Fruit fly (Drosophila melanogaster) whole organism, embryonic: ENCODE measurements around the gene Pfas.

Source experiments
- Asciz ChIP-seq: fragments of 200-800 bp; sonication (Bioruptor generic); optimal IDR thresholded peaks from 2 replicates; lab custom pipeline; 2017; ENCODE audit warnings: missing biosample characterization, mild to moderate bottlenecking, missing genetic modification characterization, missing genetic modification reagents
- C15 ChIP-seq: fragments of 200-800 bp; sonication (Bioruptor generic); IDR thresholded peaks from 3 replicates; pipeline ENCODE4 v1.3.6; 2022; ENCODE audit warnings: missing biosample characterization, missing genetic modification characterization
- CG10147 ChIP-seq: fragments of 200-800 bp; sonication (Bioruptor generic); optimal IDR thresholded peaks from 2 replicates; lab custom pipeline; 2019; ENCODE audit warnings: missing biosample characterization, mild to moderate bottlenecking, missing genetic modification characterization, moderate library complexity
- CG11247 ChIP-seq: fragments of 200-800 bp; sonication (Bioruptor generic); IDR thresholded peaks from 2 replicates; pipeline ENCODE4 v1.3.6; 2022; ENCODE audit warnings: missing biosample characterization, missing genetic modification characterization
- CG11456 ChIP-seq: fragments of 200-800 bp; sonication (Bioruptor generic); IDR thresholded peaks from 3 replicates; pipeline ENCODE4 v1.3.6; 2022; ENCODE audit warnings: missing biosample characterization, missing genetic modification characterization
- CG12299 ChIP-seq: fragments of 200-800 bp; sonication (Bioruptor generic); optimal IDR thresholded peaks from 2 replicates; lab custom pipeline; 2018; ENCODE audit warnings: missing biosample characterization, mild to moderate bottlenecking, missing genetic modification characterization
- CG13894 ChIP-seq: fragments of 200-800 bp; sonication (Bioruptor generic); optimal IDR thresholded peaks from 3 replicates; lab custom pipeline; 2018; ENCODE audit warnings: missing biosample characterization, mild to moderate bottlenecking, missing genetic modification characterization, moderate library complexity
- CG14014 ChIP-seq: fragments of 200-800 bp; sonication (Bioruptor generic); IDR thresholded peaks from 2 replicates; pipeline ENCODE4 v1.3.6; 2022; ENCODE audit warnings: missing biosample characterization, missing genetic modification characterization
- CG15514 ChIP-seq: fragments of 200-800 bp; sonication (Bioruptor generic); optimal IDR thresholded peaks from 3 replicates; lab custom pipeline; 2017; ENCODE audit warnings: missing biosample characterization, missing genetic modification characterization, mild to moderate bottlenecking, moderate library complexity, missing genetic modification reagents
- CG18764 ChIP-seq: fragments of 200-800 bp; sonication (Bioruptor generic); optimal IDR thresholded peaks from 3 replicates; lab custom pipeline; 2016; ENCODE audit warnings: missing biosample characterization, missing genetic modification characterization
- CG2116 ChIP-seq: fragments of 200-800 bp; sonication (Bioruptor generic); optimal IDR thresholded peaks from 3 replicates; lab custom pipeline; 2018; ENCODE audit warnings: missing biosample characterization, mild to moderate bottlenecking, missing genetic modification characterization
- CG31224 ChIP-seq: fragments of 200-800 bp; sonication (Bioruptor generic); IDR thresholded peaks from 2 replicates; pipeline ENCODE4 v1.3.6; 2022; ENCODE audit warnings: missing biosample characterization, missing genetic modification characterization
- CG3407 ChIP-seq: fragments of 200-800 bp; sonication (Bioruptor generic); optimal IDR thresholded peaks from 2 replicates; lab custom pipeline; 2018; ENCODE audit warnings: missing biosample characterization, mild to moderate bottlenecking, missing genetic modification characterization
- CG3847 ChIP-seq: fragments of 200-800 bp; sonication (Bioruptor generic); IDR thresholded peaks from 2 replicates; pipeline ENCODE4 v1.3.6; 2022; ENCODE audit warnings: missing biosample characterization, missing genetic modification characterization
- CG6765 ChIP-seq: fragments of 200-800 bp; sonication (Bioruptor generic); optimal IDR thresholded peaks from 3 replicates; lab custom pipeline; 2017; ENCODE audit warnings: missing biosample characterization, mild to moderate bottlenecking, missing genetic modification characterization
- CG7928 ChIP-seq: fragments of 200-800 bp; sonication (Bioruptor generic); optimal IDR thresholded peaks from 2 replicates; lab custom pipeline; 2017; ENCODE audit warnings: missing biosample characterization, mild to moderate bottlenecking, missing genetic modification characterization
- CG9609 ChIP-seq: fragments of 200-800 bp; sonication (Bioruptor generic); optimal IDR thresholded peaks from 3 replicates; lab custom pipeline; 2016; ENCODE audit warnings: missing biosample characterization, missing genetic modification characterization
- Fer2 ChIP-seq: fragments of 200-800 bp; sonication (Bioruptor generic); optimal IDR thresholded peaks from 2 replicates; lab custom pipeline; 2018; ENCODE audit warnings: missing biosample characterization, mild to moderate bottlenecking, missing genetic modification characterization, moderate library complexity
- HLH4C ChIP-seq: fragments of 200-800 bp; sonication (Bioruptor generic); IDR thresholded peaks from 3 replicates; pipeline ENCODE4 v1.3.6; 2022; ENCODE audit warnings: missing biosample characterization, missing genetic modification characterization; ENCODE audit not compliant: partially characterized antibody
- Hsf ChIP-seq: fragments of 200-800 bp; sonication (Bioruptor generic); optimal IDR thresholded peaks from 3 replicates; lab custom pipeline; 2016; ENCODE audit warnings: missing biosample characterization, missing genetic modification characterization
- Neu2 ChIP-seq: fragments of 200-800 bp; sonication (Bioruptor generic); optimal IDR thresholded peaks from 3 replicates; lab custom pipeline; 2016; ENCODE audit warnings: missing biosample characterization, missing genetic modification characterization, borderline replicate concordance
- Nf-YB ChIP-seq: fragments of 200-800 bp; sonication (Bioruptor generic); optimal IDR thresholded peaks from 3 replicates; lab custom pipeline; 2019; ENCODE audit warnings: missing biosample characterization, mild to moderate bottlenecking, missing genetic modification characterization, moderate library complexity
- Oli ChIP-seq: fragments of 200-800 bp; sonication (Bioruptor generic); optimal IDR thresholded peaks from 2 replicates; lab custom pipeline; 2018; ENCODE audit warnings: missing biosample characterization, mild to moderate bottlenecking, missing genetic modification characterization, moderate library complexity
- Poxn ChIP-seq: fragments of 200-800 bp; sonication (Bioruptor generic); IDR thresholded peaks from 2 replicates; pipeline ENCODE4 v1.3.6; 2022; ENCODE audit warnings: missing biosample characterization, missing genetic modification characterization
- Six4 ChIP-seq: fragments of 200-800 bp; sonication (Bioruptor generic); optimal IDR thresholded peaks from 2 replicates; lab custom pipeline; 2016; ENCODE audit warnings: missing biosample characterization, missing genetic modification characterization
- ash1 ChIP-seq: fragments of 200-800 bp; sonication (Bioruptor generic); optimal IDR thresholded peaks from 2 replicates; lab custom pipeline; 2018; ENCODE audit warnings: missing biosample characterization, mild to moderate bottlenecking, missing genetic modification characterization
- crp ChIP-seq, 2 experiments: fragments of 200-800 bp; sonication (Bioruptor generic); optimal IDR thresholded peaks; 2 replicates in 1 of 2; 3 replicates in 1 of 2; lab custom pipeline; 2017; ENCODE audit warnings: missing biosample characterization in 2 of 2, missing genetic modification characterization in 2 of 2, mild to moderate bottlenecking in 1 of 2, moderate library complexity in 1 of 2
- cwo ChIP-seq: fragments of 200-800 bp; sonication (Bioruptor generic); optimal IDR thresholded peaks from 3 replicates; lab custom pipeline; 2017; ENCODE audit warnings: missing biosample characterization, missing genetic modification characterization, mild to moderate bottlenecking, moderate library complexity, missing genetic modification reagents
- dimm ChIP-seq: fragments of 200-800 bp; sonication (Bioruptor generic); IDR thresholded peaks from 2 replicates; pipeline ENCODE4 v1.3.6; 2022; ENCODE audit warnings: missing biosample characterization, missing genetic modification characterization
- dysf ChIP-seq: fragments of 200-800 bp; sonication (Bioruptor generic); IDR thresholded peaks from 3 replicates; pipeline ENCODE4 v1.3.6; 2022; ENCODE audit warnings: missing biosample characterization, missing genetic modification characterization
- eve ChIP-seq, 2 experiments: fragments of >200 bp; optimal IDR thresholded peaks; 2 replicates each; lab custom pipeline; 2017; ENCODE audit warnings: missing biosample characterization in 2 of 2, missing genetic modification characterization in 2 of 2
- fd3F ChIP-seq: fragments of 200-800 bp; sonication (Bioruptor generic); optimal IDR thresholded peaks from 2 replicates; lab custom pipeline; 2018; ENCODE audit warnings: missing biosample characterization, mild to moderate bottlenecking, missing genetic modification characterization, moderate library complexity
- gce ChIP-seq: fragments of 200-800 bp; sonication (Bioruptor generic); IDR thresholded peaks from 3 replicates; pipeline ENCODE4 v1.3.6; 2022; ENCODE audit warnings: missing biosample characterization, missing genetic modification characterization
- gcm ChIP-seq: fragments of 200-800 bp; sonication (Bioruptor generic); optimal IDR thresholded peaks from 2 replicates; lab custom pipeline; 2019; ENCODE audit warnings: missing biosample characterization, mild to moderate bottlenecking, missing genetic modification characterization, moderate library complexity
- gcm2 ChIP-seq: fragments of 200-800 bp; sonication (Bioruptor generic); optimal IDR thresholded peaks from 2 replicates; lab custom pipeline; 2016; ENCODE audit warnings: missing biosample characterization, missing genetic modification characterization
- grn ChIP-seq: fragments of 200-800 bp; sonication (Bioruptor generic); optimal IDR thresholded peaks from 3 replicates; lab custom pipeline; 2017; ENCODE audit warnings: missing biosample characterization, missing genetic modification characterization
- hbn ChIP-seq: fragments of 200-800 bp; sonication (Bioruptor generic); IDR thresholded peaks from 2 replicates; pipeline ENCODE4 v1.3.6; 2022; ENCODE audit warnings: missing biosample characterization, missing genetic modification characterization; ENCODE audit not compliant: partially characterized antibody
- kay ChIP-seq: fragments of 200-800 bp; sonication (Bioruptor generic); optimal IDR thresholded peaks from 2 replicates; lab custom pipeline; 2016; ENCODE audit warnings: missing biosample characterization, missing genetic modification characterization
- lilli ChIP-seq: fragments of 200-800 bp; sonication (Bioruptor generic); optimal IDR thresholded peaks from 3 replicates; lab custom pipeline; 2016; ENCODE audit warnings: missing biosample characterization, missing genetic modification characterization
- lmd ChIP-seq: fragments of 200-800 bp; sonication (Bioruptor generic); IDR thresholded peaks from 2 replicates; pipeline ENCODE4 v1.3.6; 2022; ENCODE audit warnings: missing biosample characterization, missing genetic modification characterization
- mam ChIP-seq: fragments of 200-800 bp; sonication (Bioruptor generic); optimal IDR thresholded peaks from 3 replicates; lab custom pipeline; 2016; ENCODE audit warnings: missing biosample characterization, missing genetic modification characterization
- otp ChIP-seq: fragments of 200-800 bp; sonication (Bioruptor generic); IDR thresholded peaks from 3 replicates; pipeline ENCODE4, ENCODE4 v1.3.6; 2022; ENCODE audit warnings: missing biosample characterization, missing genetic modification characterization
- pita ChIP-seq: fragments of 200-800 bp; sonication (Bioruptor generic); optimal IDR thresholded peaks from 2 replicates; lab custom pipeline; 2017; ENCODE audit warnings: missing biosample characterization, mild to moderate bottlenecking, missing genetic modification characterization
- pnt ChIP-seq: fragments of 200-800 bp; sonication (Bioruptor generic); optimal IDR thresholded peaks from 3 replicates; lab custom pipeline; 2016; ENCODE audit warnings: missing biosample characterization, missing genetic modification characterization
- psq ChIP-seq: fragments of 200-800 bp; sonication (Bioruptor generic); optimal IDR thresholded peaks from 2 replicates; lab custom pipeline; 2017; ENCODE audit warnings: missing biosample characterization, missing genetic modification characterization
- ranshi ChIP-seq: fragments of 200-800 bp; sonication (Bioruptor generic); IDR thresholded peaks from 2 replicates; pipeline ENCODE4 v1.3.6; 2022; ENCODE audit warnings: missing biosample characterization, missing genetic modification characterization
- sob ChIP-seq: fragments of 200-800 bp; sonication (Bioruptor generic); IDR thresholded peaks from 2 replicates; pipeline ENCODE4 v1.3.6; 2022; ENCODE audit warnings: missing biosample characterization, missing genetic modification characterization
- tna ChIP-seq: fragments of 200-800 bp; sonication (Bioruptor generic); IDR thresholded peaks from 2 replicates; pipeline ENCODE4 v1.3.6; 2022; ENCODE audit warnings: missing biosample characterization, missing genetic modification characterization; ENCODE audit not compliant: partially characterized antibody
- tx ChIP-seq: fragments of 200-800 bp; sonication (Bioruptor generic); optimal IDR thresholded peaks from 2 replicates; lab custom pipeline; 2016; ENCODE audit warnings: missing biosample characterization, missing genetic modification characterization
- vnd ChIP-seq: fragments of 200-800 bp; sonication (Bioruptor generic); IDR thresholded peaks from 3 replicates; pipeline ENCODE4 v1.3.6; 2022; ENCODE audit warnings: missing biosample characterization, missing genetic modification characterization; ENCODE audit not compliant: partially characterized antibody
- yki ChIP-seq: fragments of >200 bp; optimal IDR thresholded peaks from 3 replicates; lab custom pipeline; 2018

Pfas gene

dm6 chr2L:6065823-6066222, 20.0 kb upstream of the Pfas start, which contains the start of the genes Fbw5 and CG9147 (continued):
- TF ChIP-seq Poxn, result peak; percentile 99
- TF ChIP-seq CG9609 (GFP tag; lab: Kevin White, UChicago), result peak; percentile 99
- peak; percentile 100 for TF ChIP-seq Hsf (GFP tag; lab: Kevin White, UChicago)
- peak; percentile 100 for TF ChIP-seq dysf (GFP tag; lab: Robert Waterston, UW)
- peak; percentile 97 for TF ChIP-seq grn (GFP tag; lab: Kevin White, UChicago)
- 0 out of 2 replicates have a peak, but pooled peaks have one; percentile 51 for TF ChIP-seq hbn (GFP tag; lab: Robert Waterston, UW)
- TF ChIP-seq cwo, result peak; percentile 97
- peak; percentile 100 for TF ChIP-seq ranshi
- peak; percentile 83 to 91 for TF ChIP-seq crp (GFP tag; optimal IDR thresholded peaks at IDR 0.05; lab: Kevin White, UChicago)
- no peak for TF ChIP-seq pita (GFP tag; lab: Kevin White, UChicago)
- TF ChIP-seq tx, result peak; percentile 100
- TF ChIP-seq ash1, result peak; percentile 97
- peak; percentile 99 for TF ChIP-seq CG3407
- peak; percentile 99 for TF ChIP-seq pnt
- peak; percentile 100 for TF ChIP-seq lilli (GFP tag; lab: Kevin White, UChicago)
- TF ChIP-seq Nf-YB (GFP tag; lab: Kevin White, UChicago), result peak; percentile 93
- TF ChIP-seq psq, result peak; percentile 97
- peak; percentile 70 for TF ChIP-seq HLH4C (GFP tag; lab: Robert Waterston, UW)
- no peak for TF ChIP-seq yki (lab: Kevin White, UChicago)
- no peak; the same call in 2 of the 3 replicates for TF ChIP-seq vnd (GFP tag; lab: Robert Waterston, UW)
- peak; percentile 99 for TF ChIP-seq gce (GFP tag; lab: Robert Waterston, UW)
- TF ChIP-seq CG7928, result peak; percentile 84
- TF ChIP-seq CG13894 (tag; lab: Kevin White, UChicago), result peak; percentile 98
- TF ChIP-seq CG11456 (GFP tag; lab: Robert Waterston, UW), result peak; percentile 100
- peak; percentile 96 for TF ChIP-seq CG31224 (GFP tag; lab: Robert Waterston, UW)
- peak; percentile 99 for TF ChIP-seq Asciz (GFP tag; lab: Kevin White, UChicago)
- TF ChIP-seq CG15514 (GFP tag; lab: Kevin White, UChicago), result peak; percentile 95
- peak; percentile 100 for TF ChIP-seq otp (GFP tag; lab: Robert Waterston, UW)
- TF ChIP-seq CG14014, result peak; percentile 100
- TF ChIP-seq CG12299 (tag; lab: Kevin White, UChicago), result peak; percentile 99
- TF ChIP-seq eve (GFP tag; optimal IDR thresholded peaks at IDR 0.05; lab: Kevin White, UChicago), result peak in 1 of 2 experiments; percentile 70
- TF ChIP-seq CG18764 (GFP tag; lab: Kevin White, UChicago), result peak; percentile 98
- peak; percentile 98 for TF ChIP-seq gcm2 (GFP tag; lab: Kevin White, UChicago)
- TF ChIP-seq Oli (tag; lab: Kevin White, UChicago), result peak; percentile 100
- peak; percentile 100 for TF ChIP-seq sob (GFP tag; lab: Robert Waterston, UW)
- peak; percentile 99 for TF ChIP-seq dimm (GFP tag; lab: Robert Waterston, UW)
- TF ChIP-seq Six4 (GFP tag; lab: Kevin White, UChicago), result peak; percentile 99
- peak; percentile 100 for TF ChIP-seq CG11247 (GFP tag; lab: Robert Waterston, UW)
- peak; percentile 100 for TF ChIP-seq gcm (GFP tag; lab: Kevin White, UChicago)
- TF ChIP-seq Fer2 (tag; lab: Kevin White, UChicago), result peak; percentile 97
- peak; percentile 99 for TF ChIP-seq CG3847 (GFP tag; lab: Robert Waterston, UW)
- peak; percentile 98 for TF ChIP-seq C15
- peak; percentile 100 for TF ChIP-seq lmd (GFP tag; lab: Robert Waterston, UW)
- peak; percentile 93 for TF ChIP-seq CG6765
- peak; percentile 98 for TF ChIP-seq Neu2 (GFP tag; lab: Kevin White, UChicago)
- peak; percentile 96 for TF ChIP-seq CG2116 (GFP tag; lab: Kevin White, UChicago)
- TF ChIP-seq CG10147 (GFP tag; lab: Kevin White, UChicago), result peak; percentile 99
- TF ChIP-seq fd3F, result peak; percentile 100
- TF ChIP-seq mam (GFP tag; lab: Kevin White, UChicago), result peak; percentile 100
- peak; percentile 99 for TF ChIP-seq kay (GFP tag; lab: Kevin White, UChicago)
- TF ChIP-seq tna (GFP tag; lab: Robert Waterston, UW), result peak; percentile 63
